Fruit fly (Drosophila melanogaster): ENCODE results near the gene CG18131.

dm6 chr2L:1493770-1494169 is 6.6 kb downstream of the CG18131 start, which contains the start of gene CG33128:
- TF ChIP-seq CTCF (optimal IDR thresholded peaks at IDR 0.05) (no peak), CG8478 (optimal IDR thresholded peaks at IDR 0.05) (no peak)

Data from S2 (cell line).